Fruit fly (Drosophila melanogaster) whole organism, embryonic: ENCODE results near the gene 5-HT2B.
A peak's percentile ranks its signal among the peaks of the same experiment; 100 is the strongest.

Experiments used
- B-H2 ChIP-seq: fragments of 200-800 bp; sonication (Bioruptor generic); optimal IDR thresholded peaks from 2 replicates; lab custom pipeline; 2018; ENCODE audit warnings: missing biosample characterization, mild to moderate bottlenecking, missing genetic modification characterization
- Blimp-1 ChIP-seq: fragments of 200-800 bp; sonication (Bioruptor generic); optimal IDR thresholded peaks from 3 replicates; lab custom pipeline; 2018; ENCODE audit warnings: missing biosample characterization, missing genetic modification characterization, mild to moderate bottlenecking, moderate library complexity, missing genetic modification reagents
- CG10267 ChIP-seq: fragments of 200-800 bp; sonication (Bioruptor generic); optimal IDR thresholded peaks from 2 replicates; lab custom pipeline; 2018; ENCODE audit warnings: missing biosample characterization, mild to moderate bottlenecking, missing genetic modification characterization, moderate library complexity
- CG10274 ChIP-seq: fragments of 200-800 bp; sonication (Bioruptor generic); optimal IDR thresholded peaks from 3 replicates; lab custom pipeline; 2017; ENCODE audit warnings: missing biosample characterization, mild to moderate bottlenecking, missing genetic modification characterization
- CG11696 ChIP-seq: fragments of 200-800 bp; sonication (Bioruptor generic); IDR thresholded peaks from 2 replicates; pipeline ENCODE4 v1.3.6; 2022; ENCODE audit warnings: missing biosample characterization, missing genetic modification characterization
- CG12155 ChIP-seq: fragments of 200-800 bp; sonication (Bioruptor generic); optimal IDR thresholded peaks from 3 replicates; lab custom pipeline; 2016; ENCODE audit warnings: missing biosample characterization, missing genetic modification characterization
- CG13123 ChIP-seq: fragments of 200-800 bp; sonication (Bioruptor generic); optimal IDR thresholded peaks from 2 replicates; lab custom pipeline; 2016; ENCODE audit warnings: missing biosample characterization, missing genetic modification characterization
- CG14667 ChIP-seq: fragments of 200-800 bp; sonication (Bioruptor generic); IDR thresholded peaks from 2 replicates; pipeline ENCODE4 v1.3.6; 2022; ENCODE audit warnings: missing biosample characterization, missing genetic modification characterization
- CG14710 ChIP-seq: fragments of 200-800 bp; sonication (Bioruptor generic); optimal IDR thresholded peaks from 3 replicates; lab custom pipeline; 2019; ENCODE audit warnings: missing biosample characterization, mild to moderate bottlenecking, missing genetic modification characterization, moderate library complexity
- CG14965 ChIP-seq: fragments of 200-800 bp; sonication (Bioruptor generic); optimal IDR thresholded peaks from 2 replicates; lab custom pipeline; 2016; ENCODE audit warnings: missing biosample characterization, missing genetic modification characterization, borderline replicate concordance
- CG15269 ChIP-seq: fragments of 200-800 bp; sonication (Bioruptor generic); optimal IDR thresholded peaks from 2 replicates; lab custom pipeline; 2018; ENCODE audit warnings: missing biosample characterization, mild to moderate bottlenecking, missing genetic modification characterization, moderate library complexity
- CG1529 ChIP-seq: fragments of 200-800 bp; sonication (Bioruptor generic); optimal IDR thresholded peaks from 3 replicates; lab custom pipeline; 2018; ENCODE audit warnings: missing biosample characterization, missing genetic modification characterization
- CG15479 ChIP-seq: fragments of 200-800 bp; sonication (Bioruptor generic); optimal IDR thresholded peaks from 3 replicates; lab custom pipeline; 2019; ENCODE audit warnings: missing biosample characterization, mild to moderate bottlenecking, missing genetic modification characterization, moderate library complexity
- CG17912 ChIP-seq: fragments of 200-800 bp; sonication (Bioruptor generic); optimal IDR thresholded peaks from 2 replicates; lab custom pipeline; 2018; ENCODE audit warnings: missing biosample characterization, mild to moderate bottlenecking, missing genetic modification characterization
- CG1832 ChIP-seq: fragments of 200-800 bp; sonication (Bioruptor generic); optimal IDR thresholded peaks from 2 replicates; lab custom pipeline; 2017; ENCODE audit warnings: missing biosample characterization, mild to moderate bottlenecking, missing genetic modification characterization, inconsistent platforms
- CG31224 ChIP-seq: fragments of 200-800 bp; sonication (Bioruptor generic); IDR thresholded peaks from 2 replicates; pipeline ENCODE4 v1.3.6; 2022; ENCODE audit warnings: missing biosample characterization, missing genetic modification characterization
- CG42726 ChIP-seq: fragments of 200-800 bp; sonication (Bioruptor generic); IDR thresholded peaks from 2 replicates; pipeline ENCODE4 v1.3.6; 2022; ENCODE audit warnings: missing biosample characterization, missing genetic modification characterization; ENCODE audit not compliant: partially characterized antibody
- CG4360 ChIP-seq: fragments of 200-800 bp; sonication (Bioruptor generic); IDR thresholded peaks from 2 replicates; pipeline ENCODE4 v1.3.6; 2022; ENCODE audit warnings: missing biosample characterization, missing genetic modification characterization
- CG4617 ChIP-seq: fragments of 200-800 bp; sonication (Bioruptor generic); optimal IDR thresholded peaks from 3 replicates; lab custom pipeline; 2016; ENCODE audit warnings: missing biosample characterization, missing genetic modification characterization, borderline replicate concordance
- CG4707 ChIP-seq: fragments of 200-800 bp; sonication (Bioruptor generic); optimal IDR thresholded peaks from 2 replicates; lab custom pipeline; 2018; ENCODE audit warnings: missing biosample characterization, mild to moderate bottlenecking, missing genetic modification characterization, moderate library complexity
- CG7556 ChIP-seq: fragments of 200-800 bp; sonication (Bioruptor generic); optimal IDR thresholded peaks from 2 replicates; lab custom pipeline; 2017; ENCODE audit warnings: missing biosample characterization, mild to moderate bottlenecking, missing genetic modification characterization
- CG8359 ChIP-seq: fragments of 200-800 bp; sonication (Bioruptor generic); optimal IDR thresholded peaks from 2 replicates; lab custom pipeline; 2017; ENCODE audit warnings: missing biosample characterization, mild to moderate bottlenecking, missing genetic modification characterization, borderline replicate concordance
- CG9797 ChIP-seq: fragments of 200-800 bp; sonication (Bioruptor generic); optimal IDR thresholded peaks from 3 replicates; lab custom pipeline; 2018; ENCODE audit warnings: missing biosample characterization, mild to moderate bottlenecking, missing genetic modification characterization
- E2f1 ChIP-seq: fragments of 200-800 bp; sonication (Bioruptor generic); IDR thresholded peaks from 2 replicates; pipeline ENCODE4 v1.3.6; 2022; ENCODE audit warnings: missing biosample characterization, missing genetic modification characterization
- Elba2 ChIP-seq: fragments of 200-800 bp; sonication (Bioruptor generic); optimal IDR thresholded peaks from 3 replicates; lab custom pipeline; 2016; ENCODE audit warnings: missing biosample characterization, missing genetic modification characterization
- Hmr ChIP-seq: fragments of 200-800 bp; sonication (Bioruptor generic); optimal IDR thresholded peaks from 3 replicates; lab custom pipeline; 2017; ENCODE audit warnings: mild to moderate bottlenecking, missing biosample characterization, missing genetic modification reagents, missing genetic modification characterization
- Hr39 ChIP-seq: fragments of >200 bp; optimal IDR thresholded peaks from 2 replicates; lab custom pipeline; 2017
- Mrtf ChIP-seq: fragments of 200-800 bp; sonication (Bioruptor generic); IDR thresholded peaks from 3 replicates; pipeline ENCODE4 v1.3.6; 2022; ENCODE audit warnings: missing biosample characterization, missing genetic modification characterization
- NFAT ChIP-seq: fragments of 200-800 bp; sonication (Bioruptor generic); IDR thresholded peaks from 2 replicates; pipeline ENCODE4 v1.3.6; 2022; ENCODE audit warnings: missing biosample characterization, missing genetic modification characterization
- Poxn ChIP-seq: fragments of 200-800 bp; sonication (Bioruptor generic); IDR thresholded peaks from 2 replicates; pipeline ENCODE4 v1.3.6; 2022; ENCODE audit warnings: missing biosample characterization, missing genetic modification characterization
- Xbp1 ChIP-seq: fragments of 200-800 bp; sonication (Bioruptor generic); optimal IDR thresholded peaks from 3 replicates; lab custom pipeline; 2016; ENCODE audit warnings: missing biosample characterization, mild to moderate bottlenecking, missing genetic modification characterization
- YL-1 ChIP-seq: fragments of 200-800 bp; sonication (Bioruptor generic); optimal IDR thresholded peaks from 3 replicates; lab custom pipeline; 2017; ENCODE audit warnings: missing biosample characterization, mild to moderate bottlenecking, missing genetic modification characterization
- bab2 ChIP-seq: fragments of 200-800 bp; sonication (Bioruptor generic); optimal IDR thresholded peaks from 2 replicates; lab custom pipeline; 2016; ENCODE audit warnings: missing biosample characterization, missing genetic modification characterization
- bsh ChIP-seq, 2 experiments: fragments of 200-800 bp; sonication (Bioruptor generic); optimal IDR thresholded peaks; 2 replicates each; lab custom pipeline; 2017 to 2018; ENCODE audit warnings: mild to moderate bottlenecking in 2 of 2, missing biosample characterization in 2 of 2, missing genetic modification characterization in 2 of 2, moderate library complexity in 1 of 2
- cato ChIP-seq: fragments of 200-800 bp; sonication (Bioruptor generic); optimal IDR thresholded peaks from 2 replicates; lab custom pipeline; 2016; ENCODE audit warnings: missing biosample characterization, missing genetic modification characterization, borderline replicate concordance
- cwo ChIP-seq: fragments of 200-800 bp; sonication (Bioruptor generic); optimal IDR thresholded peaks from 3 replicates; lab custom pipeline; 2017; ENCODE audit warnings: missing biosample characterization, missing genetic modification characterization, mild to moderate bottlenecking, moderate library complexity, missing genetic modification reagents
- emc ChIP-seq: fragments of 200-800 bp; sonication (Bioruptor generic); optimal IDR thresholded peaks from 2 replicates; lab custom pipeline; 2016; ENCODE audit warnings: missing biosample characterization, missing genetic modification characterization
- eyg ChIP-seq: fragments of 200-800 bp; sonication (Bioruptor generic); optimal IDR thresholded peaks from 3 replicates; lab custom pipeline; 2016; ENCODE audit warnings: missing biosample characterization, missing genetic modification characterization
- fru ChIP-seq: fragments of >200 bp; optimal IDR thresholded peaks from 2 replicates; lab custom pipeline; 2017
- ftz-f1 ChIP-seq: fragments of 200-800 bp; sonication (Bioruptor generic); optimal IDR thresholded peaks from 2 replicates; lab custom pipeline; 2016; ENCODE audit warnings: missing biosample characterization, missing genetic modification characterization
- gsb ChIP-seq: fragments of 200-800 bp; sonication (Bioruptor generic); IDR thresholded peaks from 2 replicates; pipeline ENCODE4 v1.3.6; 2022; ENCODE audit warnings: missing biosample characterization, missing genetic modification characterization
- h ChIP-seq: fragments of >200 bp; optimal IDR thresholded peaks from 2 replicates; lab custom pipeline; 2017
- mam ChIP-seq: fragments of 200-800 bp; sonication (Bioruptor generic); optimal IDR thresholded peaks from 3 replicates; lab custom pipeline; 2016; ENCODE audit warnings: missing biosample characterization, missing genetic modification characterization
- nerfin-2 ChIP-seq: fragments of 200-800 bp; sonication (Bioruptor generic); IDR thresholded peaks from 2 replicates; pipeline ENCODE4 v1.3.6; 2022; ENCODE audit warnings: missing biosample characterization, missing genetic modification characterization; ENCODE audit not compliant: partially characterized antibody
- nmo ChIP-seq: fragments of 200-800 bp; sonication (Bioruptor generic); optimal IDR thresholded peaks from 2 replicates; lab custom pipeline; 2018; ENCODE audit warnings: missing biosample characterization, mild to moderate bottlenecking, missing genetic modification characterization, moderate library complexity
- otp ChIP-seq: fragments of 200-800 bp; sonication (Bioruptor generic); IDR thresholded peaks from 3 replicates; pipeline ENCODE4, ENCODE4 v1.3.6; 2022; ENCODE audit warnings: missing biosample characterization, missing genetic modification characterization
- psq ChIP-seq: fragments of 200-800 bp; sonication (Bioruptor generic); optimal IDR thresholded peaks from 2 replicates; lab custom pipeline; 2017; ENCODE audit warnings: missing biosample characterization, missing genetic modification characterization
- seq ChIP-seq: fragments of 200-800 bp; sonication (Bioruptor generic); IDR thresholded peaks from 2 replicates; pipeline ENCODE4 v1.3.6; 2022; ENCODE audit warnings: missing biosample characterization, missing genetic modification characterization
- toy ChIP-seq: fragments of 200-800 bp; sonication (Bioruptor generic); IDR thresholded peaks from 2 replicates; pipeline ENCODE4 v1.3.6; 2022; ENCODE audit warnings: missing biosample characterization, missing genetic modification characterization
- vfl ChIP-seq: fragments of 200-800 bp; sonication (Bioruptor generic); optimal IDR thresholded peaks from 2 replicates; lab custom pipeline; 2016; ENCODE audit warnings: missing biosample characterization, missing genetic modification characterization

The 5-HT2B gene

DNA sequence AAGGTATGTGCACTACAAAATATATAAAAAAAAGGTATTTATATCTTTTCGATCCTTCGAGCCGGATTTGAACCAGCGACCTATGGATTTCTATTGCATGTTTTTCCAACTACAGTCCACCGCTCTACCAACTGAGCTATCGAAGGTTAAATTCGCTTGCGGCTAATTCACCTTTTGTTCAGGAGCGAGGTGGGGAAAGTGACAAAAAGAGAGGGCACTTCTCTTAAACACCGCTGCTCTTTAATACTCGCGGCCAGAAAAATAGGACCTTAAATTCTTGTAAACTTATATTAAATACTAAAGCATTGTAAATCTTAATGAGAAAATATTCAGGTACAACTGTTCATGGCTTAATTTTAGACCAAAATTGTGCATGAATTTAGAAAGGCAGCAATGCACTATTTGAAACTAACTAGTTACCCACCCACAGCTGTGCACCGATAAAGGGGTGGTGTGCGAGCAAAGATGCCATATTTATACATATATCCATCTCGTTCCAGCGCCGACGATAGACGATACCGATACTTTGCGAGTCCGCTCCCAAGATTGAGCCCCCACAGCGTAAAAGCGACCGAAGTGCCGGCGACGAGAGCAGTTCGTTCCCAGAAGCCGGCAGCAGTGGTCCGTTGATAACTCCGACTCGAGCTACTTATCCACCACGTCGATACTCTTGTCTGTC lies 91.2 kb downstream of the 5-HT2B start:
- peak; percentile 94 for TF ChIP-seq vfl (GFP tag; lab: Kevin White, UChicago)
- TF ChIP-seq CG14710 (tag; lab: Kevin White, UChicago), result peak; percentile 97
- TF ChIP-seq CG17912 (GFP tag; lab: Kevin White, UChicago), result peak; percentile 84
- peak; percentile 90 for TF ChIP-seq CG14667 (GFP tag; lab: Robert Waterston, UW)
- TF ChIP-seq eyg (GFP tag; lab: Kevin White, UChicago), result peak; percentile 95
- TF ChIP-seq CG14965, result peak; percentile 80
- peak; percentile 93 for TF ChIP-seq cato (GFP tag; lab: Kevin White, UChicago)
- peak; percentile 98 for TF ChIP-seq CG15269
- TF ChIP-seq CG9797 (GFP tag; lab: Kevin White, UChicago), result peak; percentile 68
- peak; percentile 98 for TF ChIP-seq CG12155 (GFP tag; lab: Kevin White, UChicago)
- no peak for TF ChIP-seq fru (lab: Kevin White, UChicago)
- peak; percentile 88 for TF ChIP-seq psq (GFP tag; lab: Kevin White, UChicago)
- TF ChIP-seq toy, result peak; percentile 81
- TF ChIP-seq CG1832, result peak; percentile 72
- TF ChIP-seq CG13123 (GFP tag; lab: Kevin White, UChicago), result peak; percentile 96
- TF ChIP-seq CG4707 (GFP tag; lab: Kevin White, UChicago), result peak; percentile 95
- peak; percentile 97 for TF ChIP-seq cwo (GFP tag; lab: Kevin White, UChicago)
- peak; percentile 98 for TF ChIP-seq nmo (GFP tag; lab: Kevin White, UChicago)
- TF ChIP-seq Hr39, result no peak
- TF ChIP-seq ftz-f1 (GFP tag; lab: Kevin White, UChicago), result peak; percentile 88
- peak; percentile 97 for TF ChIP-seq bab2
- TF ChIP-seq CG4360, result peak; percentile 86
- TF ChIP-seq CG10267 (tag; lab: Kevin White, UChicago), result peak; percentile 97
- peak; percentile 92 for TF ChIP-seq emc (GFP tag; lab: Kevin White, UChicago)
- peak; percentile 97 for TF ChIP-seq CG1529 (GFP tag; lab: Kevin White, UChicago)
- TF ChIP-seq seq, result peak; percentile 99
- peak; percentile 91 for TF ChIP-seq CG31224 (GFP tag; lab: Robert Waterston, UW)
- TF ChIP-seq CG42726 (GFP tag; lab: Robert Waterston, UW), result peak; percentile 84; the same call in 1 of the 2 replicates
- TF ChIP-seq CG11696 (GFP tag; lab: Robert Waterston, UW), result peak; percentile 100
- TF ChIP-seq Elba2, result peak; percentile 65
- peak; percentile 97 for TF ChIP-seq otp (GFP tag; lab: Robert Waterston, UW)
- peak; percentile 96 for TF ChIP-seq E2f1
- TF ChIP-seq CG7556 (GFP tag; lab: Kevin White, UChicago), result peak; percentile 98
- TF ChIP-seq h, result no peak
- TF ChIP-seq nerfin-2 (GFP tag; lab: Robert Waterston, UW), result peak; percentile 15; the same call in 1 of the 2 replicates
- peak; percentile 99 for TF ChIP-seq Hmr
- peak; percentile 92 for TF ChIP-seq CG4617 (GFP tag; lab: Kevin White, UChicago)
- peak; percentile 98 for TF ChIP-seq mam
- peak; percentile 89 for TF ChIP-seq CG10274
- peak; percentile 97 to 98 for TF ChIP-seq bsh (GFP tag; optimal IDR thresholded peaks at IDR 0.05; lab: Kevin White, UChicago)
- peak; percentile 98 for TF ChIP-seq Xbp1 (GFP tag; lab: Kevin White, UChicago)
- peak; percentile 93 for TF ChIP-seq Mrtf (GFP tag; lab: Robert Waterston, UW)
- TF ChIP-seq B-H2, result peak; percentile 97
- peak; percentile 92 for TF ChIP-seq NFAT
- peak; percentile 68 for TF ChIP-seq Poxn (GFP tag; lab: Robert Waterston, UW)
- TF ChIP-seq Blimp-1 (GFP tag; lab: Kevin White, UChicago), result peak; percentile 97
- peak; percentile 87 for TF ChIP-seq gsb (GFP tag; lab: Robert Waterston, UW)
- TF ChIP-seq CG15479 (GFP tag; lab: Kevin White, UChicago), result peak; percentile 55
- TF ChIP-seq YL-1 (GFP tag; lab: Kevin White, UChicago), result peak; percentile 88
- TF ChIP-seq CG8359 (GFP tag; lab: Kevin White, UChicago), result peak; percentile 92
